Fruit fly (Drosophila melanogaster) whole organism, embryonic: ENCODE results near the gene Dnai2.

ENCODE experiments used
- B-H2 ChIP-seq: fragments of 200-800 bp; sonication (Bioruptor generic); optimal IDR thresholded peaks from 2 replicates; lab custom pipeline; 2018; ENCODE audit warnings: missing biosample characterization, mild to moderate bottlenecking, missing genetic modification characterization
- BEAF-32 ChIP-seq: fragments of 200-800 bp; sonication (Bioruptor generic); optimal IDR thresholded peaks from 3 replicates; lab custom pipeline; 2017; ENCODE audit warnings: missing biosample characterization, missing genetic modification characterization, mild to moderate bottlenecking, moderate library complexity, missing genetic modification reagents
- C15 ChIP-seq: fragments of 200-800 bp; sonication (Bioruptor generic); IDR thresholded peaks from 3 replicates; pipeline ENCODE4 v1.3.6; 2022; ENCODE audit warnings: missing biosample characterization, missing genetic modification characterization
- CG11504 ChIP-seq: fragments of 200-800 bp; sonication (Bioruptor generic); optimal IDR thresholded peaks from 3 replicates; lab custom pipeline; 2019; ENCODE audit warnings: missing biosample characterization, mild to moderate bottlenecking, missing genetic modification characterization, moderate library complexity
- CG12659 ChIP-seq: fragments of 200-800 bp; sonication (Bioruptor generic); optimal IDR thresholded peaks from 3 replicates; lab custom pipeline; 2017; ENCODE audit warnings: mild to moderate bottlenecking, missing biosample characterization, missing genetic modification reagents, missing genetic modification characterization
- CG13287 ChIP-seq: fragments of 200-800 bp; sonication (Bioruptor generic); IDR thresholded peaks from 2 replicates; pipeline ENCODE4 v1.3.6; 2022; ENCODE audit warnings: missing biosample characterization, missing genetic modification characterization; ENCODE audit not compliant: partially characterized antibody
- CG13624 ChIP-seq: fragments of 200-800 bp; sonication (Bioruptor generic); optimal IDR thresholded peaks from 2 replicates; lab custom pipeline; 2016; ENCODE audit warnings: missing biosample characterization, missing genetic modification characterization
- CG15601 ChIP-seq: fragments of 200-800 bp; sonication (Bioruptor generic); optimal IDR thresholded peaks from 3 replicates; lab custom pipeline; 2019; ENCODE audit warnings: missing biosample characterization, mild to moderate bottlenecking, missing genetic modification characterization, moderate library complexity
- CG1603 ChIP-seq: fragments of 200-800 bp; sonication (Bioruptor generic); optimal IDR thresholded peaks from 2 replicates; lab custom pipeline; 2019; ENCODE audit warnings: missing biosample characterization, mild to moderate bottlenecking, missing genetic modification characterization, moderate library complexity
- CG17829 ChIP-seq: fragments of 200-800 bp; optimal IDR thresholded peaks from 2 replicates; lab custom pipeline; 2019; ENCODE audit warnings: missing biosample characterization, mild to moderate bottlenecking, missing genetic modification characterization, moderate library complexity
- CG1792 ChIP-seq: fragments of 200-800 bp; sonication (Bioruptor generic); optimal IDR thresholded peaks from 2 replicates; lab custom pipeline; 2016; ENCODE audit warnings: missing biosample characterization, missing genetic modification characterization
- CG30403 ChIP-seq: fragments of 200-800 bp; sonication (Bioruptor generic); optimal IDR thresholded peaks from 3 replicates; lab custom pipeline; 2016; ENCODE audit warnings: missing biosample characterization, missing genetic modification characterization
- CG34422 ChIP-seq: fragments of 200-800 bp; sonication (Bioruptor generic); IDR thresholded peaks from 3 replicates; pipeline ENCODE4 v1.3.6; 2022; ENCODE audit warnings: missing biosample characterization, missing genetic modification characterization
- CG3847 ChIP-seq: fragments of 200-800 bp; sonication (Bioruptor generic); IDR thresholded peaks from 2 replicates; pipeline ENCODE4 v1.3.6; 2022; ENCODE audit warnings: missing biosample characterization, missing genetic modification characterization
- CG6765 ChIP-seq: fragments of 200-800 bp; sonication (Bioruptor generic); optimal IDR thresholded peaks from 3 replicates; lab custom pipeline; 2017; ENCODE audit warnings: missing biosample characterization, mild to moderate bottlenecking, missing genetic modification characterization
- CTCF ChIP-seq: fragments of 200-800 bp; sonication (Bioruptor generic); optimal IDR thresholded peaks from 2 replicates; lab custom pipeline; 2017; ENCODE audit warnings: missing biosample characterization, mild to moderate bottlenecking, missing genetic modification characterization, moderate library complexity
- Dp ChIP-seq: fragments of 200-800 bp; sonication (Bioruptor generic); optimal IDR thresholded peaks from 2 replicates; lab custom pipeline; 2018; ENCODE audit warnings: missing biosample characterization, mild to moderate bottlenecking, missing genetic modification characterization, moderate library complexity
- Elba2 ChIP-seq: fragments of 200-800 bp; sonication (Bioruptor generic); optimal IDR thresholded peaks from 3 replicates; lab custom pipeline; 2016; ENCODE audit warnings: missing biosample characterization, missing genetic modification characterization
- Ets97D ChIP-seq: fragments of 200-800 bp; sonication (Bioruptor generic); optimal IDR thresholded peaks from 3 replicates; lab custom pipeline; 2016; ENCODE audit warnings: missing biosample characterization, missing genetic modification characterization
- Hr3 ChIP-seq: fragments of 200-800 bp; sonication (Bioruptor generic); optimal IDR thresholded peaks from 3 replicates; lab custom pipeline; 2016; ENCODE audit warnings: missing biosample characterization, missing genetic modification characterization
- Lhr ChIP-seq: fragments of 200-800 bp; sonication (Bioruptor generic); optimal IDR thresholded peaks from 3 replicates; lab custom pipeline; 2017; ENCODE audit warnings: mild to moderate bottlenecking, missing biosample characterization, missing genetic modification reagents, missing genetic modification characterization
- Med ChIP-seq: fragments of 200-800 bp; sonication (Bioruptor generic); peaks from one replicate; lab custom pipeline; 2016; ENCODE audit warnings: missing biosample characterization, missing genetic modification characterization, mild to moderate bottlenecking, inconsistent platforms, moderate library complexity
- Myb ChIP-seq: fragments of 200-800 bp; sonication (Bioruptor generic); optimal IDR thresholded peaks from 2 replicates; lab custom pipeline; 2016; ENCODE audit warnings: missing biosample characterization, missing genetic modification characterization
- NK7.1 ChIP-seq: fragments of 200-800 bp; sonication (Bioruptor generic); optimal IDR thresholded peaks from 3 replicates; lab custom pipeline; 2016; ENCODE audit warnings: missing biosample characterization, missing genetic modification characterization
- Nf-YC ChIP-seq: fragments of 200-800 bp; optimal IDR thresholded peaks from 3 replicates; lab custom pipeline; 2019; ENCODE audit warnings: missing biosample characterization, mild to moderate bottlenecking, missing genetic modification characterization, moderate library complexity
- PHDP ChIP-seq: fragments of 200-800 bp; sonication (Bioruptor generic); optimal IDR thresholded peaks from 3 replicates; lab custom pipeline; 2018; ENCODE audit warnings: missing biosample characterization, mild to moderate bottlenecking, missing genetic modification characterization, moderate library complexity
- Sry-δ ChIP-seq: fragments of 200-800 bp; sonication (Bioruptor generic); optimal IDR thresholded peaks from 2 replicates; lab custom pipeline; 2016; ENCODE audit warnings: missing biosample characterization, missing genetic modification characterization
- YL-1 ChIP-seq: fragments of 200-800 bp; sonication (Bioruptor generic); optimal IDR thresholded peaks from 3 replicates; lab custom pipeline; 2017; ENCODE audit warnings: missing biosample characterization, mild to moderate bottlenecking, missing genetic modification characterization
- ac ChIP-seq: fragments of 200-800 bp; sonication (Bioruptor generic); optimal IDR thresholded peaks from 3 replicates; lab custom pipeline; 2017; ENCODE audit warnings: missing biosample characterization, mild to moderate bottlenecking, missing genetic modification characterization
- bab2 ChIP-seq: fragments of 200-800 bp; sonication (Bioruptor generic); optimal IDR thresholded peaks from 2 replicates; lab custom pipeline; 2016; ENCODE audit warnings: missing biosample characterization, missing genetic modification characterization
- chif ChIP-seq, 2 experiments: fragments of 200-800 bp; sonication (Bioruptor generic); optimal IDR thresholded peaks; 3 replicates each; lab custom pipeline; 2016; ENCODE audit warnings: missing biosample characterization in 2 of 2, missing genetic modification characterization in 2 of 2
- ci ChIP-seq: fragments of 200-800 bp; sonication (Bioruptor generic); IDR thresholded peaks from 3 replicates; pipeline ENCODE4 v1.3.6; 2022; ENCODE audit warnings: missing biosample characterization, missing genetic modification characterization
- emc ChIP-seq: fragments of 200-800 bp; sonication (Bioruptor generic); optimal IDR thresholded peaks from 2 replicates; lab custom pipeline; 2016; ENCODE audit warnings: missing biosample characterization, missing genetic modification characterization
- gro ChIP-seq: fragments of 200-800 bp; sonication (Bioruptor generic); optimal IDR thresholded peaks from 2 replicates; lab custom pipeline; 2016; ENCODE audit warnings: missing biosample characterization, missing genetic modification characterization
- hb ChIP-seq: fragments of 200-800 bp; sonication (Bioruptor generic); IDR thresholded peaks from 3 replicates; pipeline ENCODE4 v1.3.6; 2022; ENCODE audit warnings: missing biosample characterization, missing genetic modification characterization; ENCODE audit not compliant: partially characterized antibody
- insv ChIP-seq, 2 experiments: fragments of 200-800 bp; sonication (Bioruptor generic); optimal IDR thresholded peaks; 3 replicates each; lab custom pipeline; 2016 to 2018; ENCODE audit warnings: missing biosample characterization in 2 of 2, missing genetic modification characterization in 2 of 2
- lbe ChIP-seq: fragments of 200-800 bp; sonication (Bioruptor generic); optimal IDR thresholded peaks from 2 replicates; lab custom pipeline; 2016; ENCODE audit warnings: missing biosample characterization, mild to moderate bottlenecking, missing genetic modification characterization
- nmo ChIP-seq: fragments of 200-800 bp; sonication (Bioruptor generic); optimal IDR thresholded peaks from 2 replicates; lab custom pipeline; 2018; ENCODE audit warnings: missing biosample characterization, mild to moderate bottlenecking, missing genetic modification characterization, moderate library complexity
- pita ChIP-seq: fragments of 200-800 bp; sonication (Bioruptor generic); optimal IDR thresholded peaks from 2 replicates; lab custom pipeline; 2017; ENCODE audit warnings: missing biosample characterization, mild to moderate bottlenecking, missing genetic modification characterization
- pzg ChIP-seq: fragments of 200-800 bp; sonication (Bioruptor generic); optimal IDR thresholded peaks from 3 replicates; lab custom pipeline; 2018; ENCODE audit warnings: missing biosample characterization, mild to moderate bottlenecking, missing genetic modification characterization, moderate library complexity
- row ChIP-seq: fragments of 200-800 bp; sonication (Bioruptor generic); IDR thresholded peaks from 3 replicates; pipeline ENCODE4 v1.3.6; 2022; ENCODE audit warnings: missing biosample characterization, missing genetic modification characterization
- run ChIP-seq: fragments of 200-800 bp; sonication (Bioruptor generic); optimal IDR thresholded peaks from 3 replicates; lab custom pipeline; 2018; ENCODE audit warnings: missing biosample characterization, mild to moderate bottlenecking, missing genetic modification characterization
- sens ChIP-seq: fragments of 200-800 bp; sonication (Bioruptor generic); peaks from one replicate; lab custom pipeline; 2016; ENCODE audit warnings: missing biosample characterization, missing genetic modification characterization
- so ChIP-seq: fragments of 200-800 bp; sonication (Bioruptor generic); IDR thresholded peaks from 3 replicates; pipeline ENCODE4 v1.3.6; 2022; ENCODE audit warnings: missing biosample characterization, missing genetic modification characterization
- stwl ChIP-seq: fragments of 200-800 bp; sonication (Bioruptor generic); optimal IDR thresholded peaks from 3 replicates; lab custom pipeline; 2018; ENCODE audit warnings: missing biosample characterization, mild to moderate bottlenecking, missing genetic modification characterization, moderate library complexity
- sug ChIP-seq: fragments of 200-800 bp; optimal IDR thresholded peaks from 2 replicates; lab custom pipeline; 2019; ENCODE audit warnings: missing biosample characterization, mild to moderate bottlenecking, missing genetic modification characterization, moderate library complexity
- zfh2 ChIP-seq: fragments of 200-800 bp; sonication (Bioruptor generic); optimal IDR thresholded peaks from 2 replicates; lab custom pipeline; 2016; ENCODE audit warnings: missing biosample characterization, missing genetic modification characterization

Gene Dnai2

DNA sequence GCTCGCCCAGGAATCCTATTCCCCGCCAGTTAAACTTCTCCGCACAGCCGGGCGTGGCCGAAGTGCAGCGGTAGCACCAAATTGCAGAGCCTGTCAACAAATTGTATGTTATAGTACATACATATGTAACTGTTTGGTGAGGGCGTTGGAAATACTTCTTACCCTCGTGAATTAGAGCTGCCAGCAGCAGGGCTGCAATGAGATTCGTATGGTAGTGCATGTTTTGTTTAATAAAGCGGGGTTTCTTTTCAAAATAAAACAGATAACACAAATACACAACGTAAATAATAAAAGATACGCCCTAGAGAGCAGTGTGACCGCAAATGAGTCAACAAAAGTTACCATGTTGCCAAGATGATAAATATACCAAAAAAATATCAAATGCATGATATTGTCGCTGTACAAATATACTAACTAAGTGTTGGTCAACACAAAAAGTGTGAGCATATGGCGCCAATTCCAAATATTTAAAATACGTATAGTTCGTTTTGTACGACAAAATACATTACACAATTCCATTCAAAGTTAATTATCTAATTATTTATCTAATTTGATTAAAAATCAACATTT lies 12.1 kb upstream of the Dnai2 start, which contains the start of gene crim (continued):
- TF ChIP-seq emc (no peak), CG34422 (0 out of 3 replicates have a peak, but pooled peaks have one; percentile 53), PHDP (peak; percentile 30), zfh2 (no peak), pzg (peak; percentile 96), CG6765 (no peak), sens (peak; percentile 25), Hr3 (GFP tag; lab: Kevin White, UChicago) (no peak), stwl (tag; lab: Kevin White, UChicago) (peak; percentile 81), Lhr (peak; percentile 52), sug (tag; lab: Kevin White, UChicago) (peak; percentile 23), B-H2 (no peak), CTCF (peak; percentile 18), CG13287 (GFP tag; lab: Robert Waterston, UW) (peak; percentile 50; the same call in 1 of the 2 replicates), Med (peak; percentile 70), CG30403 (GFP tag; lab: Kevin White, UChicago) (peak; percentile 12), CG12659 (GFP tag; lab: Kevin White, UChicago) (peak; percentile 15), Elba2 (GFP tag; lab: Kevin White, UChicago) (no peak), YL-1 (GFP tag; lab: Kevin White, UChicago) (peak; percentile 87), chif (GFP tag; optimal IDR thresholded peaks at IDR 0.05; lab: Kevin White, UChicago) (no peak), CG1792 (GFP tag; lab: Kevin White, UChicago) (no peak), ci (peak; percentile 23; the same call in 1 of the 3 replicates), row (GFP tag; lab: Robert Waterston, UW) (peak; percentile 12; the same call in 1 of the 3 replicates), Nf-YC (tag; lab: Kevin White, UChicago) (peak; percentile 28), C15 (GFP tag; lab: Robert Waterston, UW) (no peak), lbe (GFP tag; lab: Kevin White, UChicago) (peak; percentile 34), CG13624 (GFP tag; lab: Kevin White, UChicago) (peak; percentile 30), CG3847 (0 out of 2 replicates have a peak, but pooled peaks have one; percentile 39), Sry-δ (peak; percentile 26), Myb (GFP tag; lab: Kevin White, UChicago) (peak; percentile 26), bab2 (GFP tag; lab: Kevin White, UChicago) (no peak), hb (GFP tag; lab: Robert Waterston, UW) (no peak), CG17829 (tag; lab: Kevin White, UChicago) (peak; percentile 43), CG15601 (tag; lab: Kevin White, UChicago) (peak; percentile 16), run (tag; lab: Kevin White, UChicago) (peak; percentile 12), gro (GFP tag; lab: Kevin White, UChicago) (no peak), Ets97D (GFP tag; lab: Kevin White, UChicago) (peak; percentile 59), pita (no peak), Dp (GFP tag; lab: Kevin White, UChicago) (peak; percentile 95), CG11504 (peak; percentile 73), insv (GFP tag; optimal IDR thresholded peaks at IDR 0.05; lab: Kevin White, UChicago) (peak in 1 of 2 experiments; percentile 0), nmo (GFP tag; lab: Kevin White, UChicago) (peak; percentile 33), ac (GFP tag; lab: Kevin White, UChicago) (no peak), NK7.1 (GFP tag; lab: Kevin White, UChicago) (no peak), BEAF-32 (GFP tag; lab: Kevin White, UChicago) (peak; percentile 34), CG1603 (tag; lab: Kevin White, UChicago) (peak; percentile 62), so (GFP tag; lab: Robert Waterston, UW) (0 out of 3 replicates have a peak, but pooled peaks have one; percentile 34)
- TF ChIP-seq, all 482 proteins: peak for 66
